Fruit fly (Drosophila melanogaster) whole organism, embryonic: ENCODE measurements around the gene CG7530.

ENCODE experiments used
- Antp ChIP-seq: fragments of 200-800 bp; sonication (Bioruptor generic); optimal IDR thresholded peaks from 3 replicates; lab custom pipeline; 2016; ENCODE audit warnings: missing biosample characterization, missing genetic modification characterization
- Atf3 ChIP-seq: fragments of 200-800 bp; sonication (Bioruptor generic); optimal IDR thresholded peaks from 3 replicates; lab custom pipeline; 2016; ENCODE audit warnings: missing biosample characterization, missing genetic modification characterization
- Bgb ChIP-seq: fragments of 200-800 bp; sonication (Bioruptor generic); IDR thresholded peaks from 2 replicates; pipeline ENCODE4 v1.3.6; 2022; ENCODE audit warnings: missing biosample characterization, missing genetic modification characterization; ENCODE audit not compliant: partially characterized antibody
- BtbVII ChIP-seq: fragments of 200-800 bp; sonication (Bioruptor generic); optimal IDR thresholded peaks from 3 replicates; lab custom pipeline; 2017; ENCODE audit warnings: missing biosample characterization, mild to moderate bottlenecking, missing genetic modification characterization
- CG11247 ChIP-seq: fragments of 200-800 bp; sonication (Bioruptor generic); IDR thresholded peaks from 2 replicates; pipeline ENCODE4 v1.3.6; 2022; ENCODE audit warnings: missing biosample characterization, missing genetic modification characterization
- CG12104 ChIP-seq: fragments of 200-800 bp; sonication (Bioruptor generic); optimal IDR thresholded peaks from 3 replicates; lab custom pipeline; 2016; ENCODE audit warnings: missing biosample characterization, missing genetic modification characterization
- CG12155 ChIP-seq: fragments of 200-800 bp; sonication (Bioruptor generic); optimal IDR thresholded peaks from 3 replicates; lab custom pipeline; 2016; ENCODE audit warnings: missing biosample characterization, missing genetic modification characterization
- CG13123 ChIP-seq: fragments of 200-800 bp; sonication (Bioruptor generic); optimal IDR thresholded peaks from 2 replicates; lab custom pipeline; 2016; ENCODE audit warnings: missing biosample characterization, missing genetic modification characterization
- CG13287 ChIP-seq: fragments of 200-800 bp; sonication (Bioruptor generic); IDR thresholded peaks from 2 replicates; pipeline ENCODE4 v1.3.6; 2022; ENCODE audit warnings: missing biosample characterization, missing genetic modification characterization; ENCODE audit not compliant: partially characterized antibody
- CG14014 ChIP-seq: fragments of 200-800 bp; sonication (Bioruptor generic); IDR thresholded peaks from 2 replicates; pipeline ENCODE4 v1.3.6; 2022; ENCODE audit warnings: missing biosample characterization, missing genetic modification characterization
- CG14710 ChIP-seq: fragments of 200-800 bp; sonication (Bioruptor generic); optimal IDR thresholded peaks from 3 replicates; lab custom pipeline; 2019; ENCODE audit warnings: missing biosample characterization, mild to moderate bottlenecking, missing genetic modification characterization, moderate library complexity
- CG1792 ChIP-seq: fragments of 200-800 bp; sonication (Bioruptor generic); optimal IDR thresholded peaks from 2 replicates; lab custom pipeline; 2016; ENCODE audit warnings: missing biosample characterization, missing genetic modification characterization
- CG18011 ChIP-seq: fragments of 200-800 bp; sonication (Bioruptor generic); optimal IDR thresholded peaks from 2 replicates; lab custom pipeline; 2017; ENCODE audit warnings: missing biosample characterization, missing genetic modification characterization, mild to moderate bottlenecking, moderate library complexity, missing genotype
- CG31388 ChIP-seq: fragments of 200-800 bp; sonication (Bioruptor generic); optimal IDR thresholded peaks from 2 replicates; lab custom pipeline; 2016; ENCODE audit warnings: missing biosample characterization, missing genetic modification characterization
- CG5180 ChIP-seq: fragments of 200-800 bp; sonication (Bioruptor generic); optimal IDR thresholded peaks from 3 replicates; lab custom pipeline; 2017; ENCODE audit warnings: missing biosample characterization, missing genetic modification characterization, mild to moderate bottlenecking, moderate library complexity, missing genetic modification reagents
- CG6854 ChIP-seq: fragments of 200-800 bp; sonication (Bioruptor generic); optimal IDR thresholded peaks from 3 replicates; lab custom pipeline; 2017; ENCODE audit warnings: missing biosample characterization, mild to moderate bottlenecking, missing genetic modification characterization
- CG7271 ChIP-seq: fragments of 200-800 bp; sonication (Bioruptor generic); optimal IDR thresholded peaks from 2 replicates; lab custom pipeline; 2018; ENCODE audit warnings: missing biosample characterization, mild to moderate bottlenecking, missing genetic modification characterization, moderate library complexity
- D ChIP-seq, 2 experiments: fragments of 200-800 bp in 1 of 2; fragments of >200 bp in 1 of 2; sonication (Bioruptor generic) in 1 of 2; optimal IDR thresholded peaks; 2 replicates in 1 of 2; 3 replicates in 1 of 2; lab custom pipeline; 2017; ENCODE audit warnings: mild to moderate bottlenecking in 1 of 2, missing biosample characterization in 1 of 2, missing genetic modification characterization in 1 of 2, missing genetic modification reagents in 1 of 2
- Doc3 ChIP-seq: fragments of 200-800 bp; sonication (Bioruptor generic); IDR thresholded peaks from 3 replicates; pipeline ENCODE4 v1.3.6; 2022; ENCODE audit warnings: missing biosample characterization, missing genetic modification characterization; ENCODE audit not compliant: partially characterized antibody
- Elba2 ChIP-seq: fragments of 200-800 bp; sonication (Bioruptor generic); optimal IDR thresholded peaks from 3 replicates; lab custom pipeline; 2016; ENCODE audit warnings: missing biosample characterization, missing genetic modification characterization
- Hr51 ChIP-seq, 2 experiments: fragments of 200-800 bp; sonication (Bioruptor generic); optimal IDR thresholded peaks; 2 replicates in 1 of 2; 3 replicates in 1 of 2; lab custom pipeline; 2016 to 2018; ENCODE audit warnings: missing biosample characterization in 2 of 2, missing genetic modification characterization in 2 of 2, mild to moderate bottlenecking in 1 of 2, moderate library complexity in 1 of 2
- Lpt ChIP-seq: fragments of >200 bp; optimal IDR thresholded peaks from 2 replicates; lab custom pipeline; 2018; ENCODE audit warnings: missing biosample characterization, missing genetic modification characterization
- MESR4 ChIP-seq: fragments of 200-800 bp; sonication (Bioruptor generic); optimal IDR thresholded peaks from 2 replicates; lab custom pipeline; 2018; ENCODE audit warnings: missing biosample characterization, mild to moderate bottlenecking, missing genetic modification characterization, moderate library complexity
- Mes4 ChIP-seq: fragments of 200-800 bp; sonication (Bioruptor generic); optimal IDR thresholded peaks from 2 replicates; lab custom pipeline; 2016; ENCODE audit warnings: missing biosample characterization, missing genetic modification characterization
- Mrtf ChIP-seq: fragments of 200-800 bp; sonication (Bioruptor generic); IDR thresholded peaks from 3 replicates; pipeline ENCODE4 v1.3.6; 2022; ENCODE audit warnings: missing biosample characterization, missing genetic modification characterization
- Optix ChIP-seq: fragments of 200-800 bp; sonication (Bioruptor generic); IDR thresholded peaks from 3 replicates; pipeline ENCODE4 v1.3.6; 2022; ENCODE audit warnings: missing biosample characterization, missing genetic modification characterization
- ash1 ChIP-seq: fragments of 200-800 bp; sonication (Bioruptor generic); optimal IDR thresholded peaks from 2 replicates; lab custom pipeline; 2018; ENCODE audit warnings: missing biosample characterization, mild to moderate bottlenecking, missing genetic modification characterization
- btn ChIP-seq: fragments of 200-800 bp; sonication (Bioruptor generic); optimal IDR thresholded peaks from 2 replicates; lab custom pipeline; 2016; ENCODE audit warnings: missing biosample characterization, missing genetic modification characterization
- cas ChIP-seq: fragments of 200-800 bp; sonication (Bioruptor generic); IDR thresholded peaks from 2 replicates; pipeline ENCODE4 v1.3.6; 2022; ENCODE audit warnings: missing biosample characterization, missing genetic modification characterization
- cg ChIP-seq: fragments of 200-800 bp; sonication (Bioruptor generic); optimal IDR thresholded peaks from 3 replicates; lab custom pipeline; 2019; ENCODE audit warnings: missing biosample characterization, mild to moderate bottlenecking, missing genetic modification characterization, moderate library complexity
- ci ChIP-seq: fragments of 200-800 bp; sonication (Bioruptor generic); IDR thresholded peaks from 3 replicates; pipeline ENCODE4 v1.3.6; 2022; ENCODE audit warnings: missing biosample characterization, missing genetic modification characterization
- croc ChIP-seq: fragments of 200-800 bp; sonication (Bioruptor generic); conservative IDR thresholded peaks from 3 replicates; pipeline ENCODE4 v1.3.6; 2022; ENCODE audit warnings: missing biosample characterization, missing genetic modification characterization
- dysf ChIP-seq: fragments of 200-800 bp; sonication (Bioruptor generic); IDR thresholded peaks from 3 replicates; pipeline ENCODE4 v1.3.6; 2022; ENCODE audit warnings: missing biosample characterization, missing genetic modification characterization
- eve ChIP-seq, 2 experiments: fragments of >200 bp; optimal IDR thresholded peaks; 2 replicates each; lab custom pipeline; 2017; ENCODE audit warnings: missing biosample characterization in 2 of 2, missing genetic modification characterization in 2 of 2
- gcm ChIP-seq: fragments of 200-800 bp; sonication (Bioruptor generic); optimal IDR thresholded peaks from 2 replicates; lab custom pipeline; 2019; ENCODE audit warnings: missing biosample characterization, mild to moderate bottlenecking, missing genetic modification characterization, moderate library complexity
- gro ChIP-seq: fragments of 200-800 bp; sonication (Bioruptor generic); optimal IDR thresholded peaks from 2 replicates; lab custom pipeline; 2016; ENCODE audit warnings: missing biosample characterization, missing genetic modification characterization
- lab ChIP-seq: fragments of 200-800 bp; sonication (Bioruptor generic); optimal IDR thresholded peaks from 3 replicates; lab custom pipeline; 2017; ENCODE audit warnings: missing biosample characterization, missing genetic modification characterization, mild to moderate bottlenecking, moderate library complexity, missing genetic modification reagents
- maf-S ChIP-seq: fragments of 200-800 bp; sonication (Bioruptor generic); optimal IDR thresholded peaks from 2 replicates; lab custom pipeline; 2016; ENCODE audit warnings: missing biosample characterization, missing genetic modification characterization
- nau ChIP-seq: fragments of 200-800 bp; sonication (Bioruptor generic); optimal IDR thresholded peaks from 3 replicates; lab custom pipeline; 2017; ENCODE audit warnings: missing biosample characterization, mild to moderate bottlenecking, missing genetic modification characterization, missing genetic modification reagents
- odd ChIP-seq: fragments of 200-800 bp; sonication (Bioruptor generic); optimal IDR thresholded peaks from 2 replicates; lab custom pipeline; 2017; ENCODE audit warnings: missing biosample characterization, mild to moderate bottlenecking, missing genetic modification characterization
- sens-2 ChIP-seq: fragments of 200-800 bp; sonication (Bioruptor generic); IDR thresholded peaks from 2 replicates; pipeline ENCODE4 v1.3.6; 2022; ENCODE audit warnings: missing biosample characterization, missing genetic modification characterization
- shn ChIP-seq: fragments of 200-800 bp; sonication (Bioruptor generic); optimal IDR thresholded peaks from 3 replicates; lab custom pipeline; 2016; ENCODE audit warnings: missing biosample characterization, missing genetic modification characterization
- tll ChIP-seq, 2 experiments: fragments of 200-800 bp in 1 of 2; fragments of >200 bp in 1 of 2; sonication (Bioruptor generic) in 1 of 2; optimal IDR thresholded peaks; 2 replicates each; lab custom pipeline; 2017 to 2019; ENCODE audit warnings: missing biosample characterization in 2 of 2, missing genetic modification characterization in 2 of 2, mild to moderate bottlenecking in 1 of 2, moderate library complexity in 1 of 2
- toy ChIP-seq: fragments of 200-800 bp; sonication (Bioruptor generic); IDR thresholded peaks from 2 replicates; pipeline ENCODE4 v1.3.6; 2022; ENCODE audit warnings: missing biosample characterization, missing genetic modification characterization
- trh ChIP-seq: fragments of 200-800 bp; sonication (Bioruptor generic); optimal IDR thresholded peaks from 2 replicates; lab custom pipeline; 2016; ENCODE audit warnings: missing biosample characterization, missing genetic modification characterization
- wdn ChIP-seq: fragments of 200-800 bp; sonication (Bioruptor generic); IDR thresholded peaks from 2 replicates; pipeline ENCODE4 v1.3.6; 2022; ENCODE audit warnings: missing biosample characterization, missing genetic modification characterization
- zfh2 ChIP-seq: fragments of 200-800 bp; sonication (Bioruptor generic); optimal IDR thresholded peaks from 2 replicates; lab custom pipeline; 2016; ENCODE audit warnings: missing biosample characterization, missing genetic modification characterization

The CG7530 gene

DNA sequence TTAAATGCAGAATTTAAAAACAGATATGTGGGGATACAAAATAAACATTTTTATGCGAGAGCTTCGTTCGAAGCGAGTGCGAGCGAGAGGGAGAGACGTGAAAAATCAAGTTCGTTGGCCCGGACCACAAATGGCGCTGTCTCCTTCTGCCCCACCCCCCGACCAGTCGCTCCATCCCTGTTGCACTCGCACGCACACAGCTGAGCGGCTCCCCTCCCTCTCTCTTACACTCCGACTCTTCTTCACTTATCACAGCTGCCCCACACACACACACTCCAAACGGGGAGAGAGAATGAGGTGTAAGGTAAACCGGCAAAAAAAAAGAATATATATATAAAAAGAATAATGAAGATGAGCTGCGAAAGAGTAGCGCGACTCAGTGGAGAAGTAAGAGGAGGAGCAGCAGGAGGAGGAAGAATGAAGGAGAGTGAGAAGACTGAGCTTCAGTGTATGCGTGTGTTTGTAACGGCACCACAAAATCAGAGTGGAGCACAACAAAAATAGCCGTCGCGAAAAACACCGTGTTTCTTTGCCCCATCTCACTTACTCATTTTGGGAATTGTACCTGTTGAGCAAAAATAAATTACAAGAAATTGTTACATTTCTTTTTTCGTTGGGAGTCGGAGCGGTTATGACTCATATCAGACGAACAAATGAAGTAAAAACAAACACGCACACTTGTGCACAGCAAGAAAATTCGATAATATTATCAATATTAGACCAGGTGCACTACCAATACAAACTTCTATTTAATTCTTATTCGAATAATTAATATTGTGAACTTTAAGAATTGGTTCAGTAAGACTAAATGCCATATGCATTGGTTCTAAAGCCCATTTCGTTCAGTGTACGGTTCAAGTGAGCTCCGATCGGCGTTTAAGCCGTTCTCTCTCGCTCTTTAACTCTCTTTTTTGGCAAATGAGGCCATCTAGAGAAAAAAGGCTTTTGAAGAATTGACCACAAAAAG, 6.9 kb upstream of the CG7530 start (continued):
- no peak for TF ChIP-seq D (optimal IDR thresholded peaks at IDR 0.05; lab: Kevin White, UChicago)
- TF ChIP-seq D (GFP tag; optimal IDR thresholded peaks at IDR 0.05; lab: Kevin White, UChicago) = peak; percentile 94
- peak; percentile 89 for TF ChIP-seq trh (GFP tag; lab: Kevin White, UChicago)
- TF ChIP-seq Optix = peak; percentile 91
- TF ChIP-seq odd = peak; percentile 86
- TF ChIP-seq MESR4 (GFP tag; lab: Kevin White, UChicago) = peak; percentile 50
- peak; percentile 89 for TF ChIP-seq CG12155
- peak; percentile 92 to 94 for TF ChIP-seq Hr51 (GFP tag; optimal IDR thresholded peaks at IDR 0.05; lab: Kevin White, UChicago)
- peak in 1 of 2 experiments; percentile 97 for TF ChIP-seq eve (GFP tag; optimal IDR thresholded peaks at IDR 0.05; lab: Kevin White, UChicago)
- peak; percentile 75 for TF ChIP-seq CG7271 (tag; lab: Kevin White, UChicago)
- TF ChIP-seq ci (GFP tag; lab: Robert Waterston, UW) = peak; percentile 98
- TF ChIP-seq maf-S (GFP tag; lab: Kevin White, UChicago) = peak; percentile 89
- peak; percentile 61 for TF ChIP-seq CG5180 (GFP tag; lab: Kevin White, UChicago)
- TF ChIP-seq CG11247 (GFP tag; lab: Robert Waterston, UW) = peak; percentile 94
- TF ChIP-seq btn (GFP tag; lab: Kevin White, UChicago) = peak; percentile 85
- TF ChIP-seq CG18011 (GFP tag; lab: Kevin White, UChicago) = peak; percentile 68
- TF ChIP-seq Lpt (GFP tag; lab: Kevin White, UChicago) = no peak
- TF ChIP-seq shn (GFP tag; lab: Kevin White, UChicago) = peak; percentile 88
- TF ChIP-seq CG13123 (GFP tag; lab: Kevin White, UChicago) = peak; percentile 91
- TF ChIP-seq Antp = peak; percentile 90
- TF ChIP-seq cas (GFP tag; lab: Robert Waterston, UW) = peak; percentile 90
- 0 out of 3 replicates have a peak, but pooled peaks have one; percentile 8 for TF ChIP-seq Doc3 (GFP tag; lab: Robert Waterston, UW)
- peak; percentile 86 for TF ChIP-seq cg (GFP tag; lab: Kevin White, UChicago)
- TF ChIP-seq gro (GFP tag; lab: Kevin White, UChicago) = peak; percentile 93
- peak; percentile 91 for TF ChIP-seq CG14710 (tag; lab: Kevin White, UChicago)
- TF ChIP-seq zfh2 (GFP tag; lab: Kevin White, UChicago) = peak; percentile 92
- TF ChIP-seq Elba2 (GFP tag; lab: Kevin White, UChicago) = peak; percentile 58
- peak; percentile 90 for TF ChIP-seq CG12104 (GFP tag; lab: Kevin White, UChicago)
- TF ChIP-seq Bgb = peak; percentile 42; the same call in 1 of the 2 replicates
- peak; percentile 88 for TF ChIP-seq CG1792 (GFP tag; lab: Kevin White, UChicago)
- TF ChIP-seq CG13287 (GFP tag; lab: Robert Waterston, UW) = no peak
- TF ChIP-seq CG31388 (GFP tag; lab: Kevin White, UChicago) = peak; percentile 87
- peak; percentile 89 for TF ChIP-seq BtbVII
- TF ChIP-seq Mrtf (GFP tag; lab: Robert Waterston, UW) = peak; percentile 94
- TF ChIP-seq nau (GFP tag; lab: Kevin White, UChicago) = peak; percentile 84
- TF ChIP-seq Atf3 = peak; percentile 92
- peak; percentile 96 for TF ChIP-seq dysf
- TF ChIP-seq Mes4 (GFP tag; lab: Kevin White, UChicago) = peak; percentile 86
- peak; percentile 95 for TF ChIP-seq lab (GFP tag; lab: Kevin White, UChicago)
- TF ChIP-seq croc = peak; percentile 92
- TF ChIP-seq CG6854 = peak; percentile 92
- TF ChIP-seq tll (GFP tag; optimal IDR thresholded peaks at IDR 0.05; lab: Kevin White, UChicago) = no peak
- peak; percentile 90 for TF ChIP-seq gcm (GFP tag; lab: Kevin White, UChicago)
- peak; percentile 89 for TF ChIP-seq wdn (GFP tag; lab: Robert Waterston, UW)
- peak; percentile 91 for TF ChIP-seq sens-2 (GFP tag; lab: Robert Waterston, UW)
- peak; percentile 95 for TF ChIP-seq CG14014 (GFP tag; lab: Robert Waterston, UW)
- TF ChIP-seq toy (GFP tag; lab: Robert Waterston, UW) = peak; percentile 90
- TF ChIP-seq ash1 = peak; percentile 41
